Worm (Caenorhabditis elegans) whole organism, young adult: ENCODE results near the gene T05A7.3.

Source experiments
- B0035.1 ChIP-seq: sonication (generic microtip); optimal IDR thresholded peaks from 2 replicates; lab custom pipeline; 2016; ENCODE audit warnings: missing genetic modification characterization, mild to moderate bottlenecking, missing compliant biosample characterization, missing genotype, missing genetic modification reagents
- K11D2.4 ChIP-seq: fragments of 200-800 bp; sonication (Bioruptor generic); IDR thresholded peaks from 2 replicates; pipeline ENCODE4 v1.3.6; 2022; ENCODE audit warnings: missing genetic modification reagents, missing genetic modification characterization, missing compliant biosample characterization
- T07F8.4 ChIP-seq: sonication (generic microtip); optimal IDR thresholded peaks from 2 replicates; lab custom pipeline; 2016; ENCODE audit warnings: mild to moderate bottlenecking, missing genetic modification characterization, moderate library complexity, missing compliant biosample characterization
- Y79H2A.3 ChIP-seq: fragments of 200-800 bp; sonication (Bioruptor generic); conservative IDR thresholded peaks from 2 replicates; pipeline ENCODE4 v1.3.6; 2022; ENCODE audit warnings: missing genetic modification reagents, missing genetic modification characterization, missing compliant biosample characterization
- lir-1 ChIP-seq: fragments of 200-800 bp; sonication (Bioruptor generic); conservative IDR thresholded peaks from 2 replicates; pipeline ENCODE4 v1.3.6; 2022; ENCODE audit warnings: missing genetic modification reagents, missing genetic modification characterization, missing compliant biosample characterization
- mes-4 ChIP-seq: sonication (generic microtip); optimal IDR thresholded peaks from 2 replicates; lab custom pipeline; 2016; ENCODE audit warnings: missing genotype, missing genetic modification characterization, missing compliant biosample characterization
- nfya-1 ChIP-seq: sonication (generic microtip); optimal IDR thresholded peaks from 2 replicates; lab custom pipeline; 2017; ENCODE audit warnings: antibody characterized with exemption, missing compliant biosample characterization, missing genetic modification characterization, borderline replicate concordance; ENCODE audit not compliant: insufficient read depth
- nhr-120 ChIP-seq: fragments of 200-800 bp; sonication (Bioruptor generic); IDR thresholded peaks from 2 replicates; pipeline ENCODE4 v1.3.6; 2022; ENCODE audit warnings: missing genetic modification characterization, missing compliant biosample characterization
- snpc-4 ChIP-seq, 5 experiments: fragments of 150-350 bp in 1 of 5; sonication (generic microtip) in 4 of 5; optimal IDR thresholded peaks; 2 replicates each; lab custom pipeline; 2014 to 2018; ENCODE audit warnings: missing genetic modification characterization in 5 of 5, missing biosample characterization in 3 of 5, antibody characterized with exemption in 2 of 5, mild to moderate bottlenecking in 2 of 5, missing compliant biosample characterization in 2 of 5, missing genotype in 2 of 5, moderate library complexity in 2 of 5, missing genetic modification reagents in 1 of 5
- ztf-25 ChIP-seq: fragments of 200-800 bp; sonication (Bioruptor generic); IDR thresholded peaks from 2 replicates; pipeline ENCODE4 v1.3.6; 2022; ENCODE audit warnings: missing genetic modification reagents, missing genetic modification characterization, missing compliant biosample characterization

DNA sequence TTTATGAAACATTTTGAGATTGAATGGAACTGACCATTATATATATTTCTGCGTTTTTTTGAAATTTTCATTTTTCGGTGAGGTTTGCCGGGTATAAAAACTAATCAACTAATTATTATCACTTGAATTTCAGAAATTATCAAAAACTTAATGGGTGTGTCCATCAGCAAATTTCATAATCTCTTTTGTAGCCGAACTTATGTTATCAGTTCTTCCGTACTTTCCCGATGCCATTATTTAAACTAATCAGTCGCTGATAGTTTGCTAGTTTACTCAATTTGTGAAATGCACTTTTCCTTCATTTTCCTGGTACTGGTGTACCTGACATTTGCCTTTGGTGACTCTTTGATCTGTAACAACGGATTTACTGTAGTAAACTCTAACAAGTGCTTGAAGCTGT lies 1.4 kb upstream of the T05A7.3 start:
- TF ChIP-seq ztf-25 (GFP tag; lab: Robert Waterston, UW) (no peak), mes-4 (tag; lab: Kevin White, UChicago) (no peak), lir-1 (GFP tag; lab: Robert Waterston, UW) (no peak), nfya-1 (no peak), nhr-120 (GFP tag; lab: Robert Waterston, UW) (no peak), B0035.1 (tag; lab: Kevin White, UChicago) (no peak), snpc-4 (GFP tag; optimal IDR thresholded peaks at IDR 0.05; lab: Kevin White, UChicago) (no peak), snpc-4 (tag; optimal IDR thresholded peaks at IDR 0.05; lab: Kevin White, UChicago) (no peak), K11D2.4 (GFP tag; lab: Robert Waterston, UW) (no peak), T07F8.4 (tag; lab: Kevin White, UChicago) (no peak), Y79H2A.3 (no peak)
